Fruit fly (Drosophila melanogaster): ENCODE results near the gene Ance.
A peak's percentile ranks its signal among the peaks of the same experiment; 100 is the strongest.

Gene Ance

DNA sequence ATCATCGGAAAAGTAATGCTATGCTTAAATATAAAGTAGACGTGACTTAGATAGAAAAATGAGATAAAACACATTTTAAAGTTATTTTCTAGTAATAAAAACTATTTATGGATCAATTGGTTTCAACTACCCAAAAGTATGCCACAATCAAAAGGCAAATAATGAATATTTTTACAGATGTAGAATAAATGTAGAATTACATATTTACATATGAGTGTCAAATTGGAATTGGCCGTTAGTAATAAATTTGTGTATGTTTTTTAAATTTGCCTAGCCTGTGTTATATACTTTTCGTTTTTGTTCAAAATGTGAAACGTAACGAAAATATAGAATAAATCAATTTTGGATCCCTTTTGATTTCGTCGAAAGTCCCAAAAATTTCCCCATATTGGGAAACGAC, 6.3 kb downstream of the Ance start, which contains the start of gene Acyp:
Gene Acyp, plus strand, starts transcription at position 301 of the 400 bp plus-strand sequence.
- TF ChIP-seq CG11617 (GFP tag; optimal IDR thresholded peaks at IDR 0.05) (no peak), bab1 (GFP tag; optimal IDR thresholded peaks at IDR 0.05) (no peak), tj (GFP tag; optimal IDR thresholded peaks at IDR 0.05) (no peak), Hr96 (GFP tag; optimal IDR thresholded peaks at IDR 0.05) (no peak), kay (GFP tag; ENCODE audit: borderline replicate concordance) (no peak), toe (GFP tag; optimal IDR thresholded peaks at IDR 0.05) (no peak), ovo (GFP tag; optimal IDR thresholded peaks at IDR 0.05) (no peak), Crg-1 (GFP tag; optimal IDR thresholded peaks at IDR 0.05) (no peak), cic (GFP tag; optimal IDR thresholded peaks at IDR 0.05) (no peak), CG14711 (tag; optimal IDR thresholded peaks at IDR 0.05) (no peak), pad (GFP tag; optimal IDR thresholded peaks at IDR 0.05) (no peak), CG1620 (GFP tag; optimal IDR thresholded peaks at IDR 0.05) (no peak)

DNA sequence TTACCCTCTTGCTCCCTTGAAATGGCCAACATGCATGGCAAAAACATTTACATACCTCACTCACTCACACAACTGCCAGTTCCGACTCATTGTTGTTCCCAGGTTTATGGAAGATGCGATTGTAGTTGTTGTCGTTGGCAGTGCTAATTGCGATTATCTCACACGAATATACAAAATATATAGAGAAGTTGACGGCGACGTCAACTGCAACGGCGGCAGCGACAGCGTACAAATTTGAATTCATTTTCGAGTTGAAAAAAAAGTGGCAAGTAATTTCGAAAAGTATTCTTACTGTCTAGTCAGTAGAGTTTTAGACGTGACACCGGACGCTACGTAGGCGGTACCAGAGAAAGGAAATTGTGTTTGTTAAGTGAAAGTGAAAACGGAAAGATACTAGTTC, 9.0 kb downstream of the Ance start, which contains the start of gene Ance-3:
Gene Ance-3, plus strand, starts transcription at position 301 of the 400 bp plus-strand sequence.
- no peak for TF ChIP-seq Hr96 (GFP tag; optimal IDR thresholded peaks at IDR 0.05)
- no peak for TF ChIP-seq CG33017 (tag; optimal IDR thresholded peaks at IDR 0.05)
- TF ChIP-seq cic (GFP tag; optimal IDR thresholded peaks at IDR 0.05) = no peak
- no peak for TF ChIP-seq bab1 (GFP tag; optimal IDR thresholded peaks at IDR 0.05)
- no peak for TF ChIP-seq CG7045 (GFP tag; optimal IDR thresholded peaks at IDR 0.05)
- TF ChIP-seq ovo (GFP tag; optimal IDR thresholded peaks at IDR 0.05) = no peak
- no peak for TF ChIP-seq CG14711 (tag; optimal IDR thresholded peaks at IDR 0.05)
- no peak for TF ChIP-seq CG7101 (tag; optimal IDR thresholded peaks at IDR 0.05)
- no peak for TF ChIP-seq CG1620 (GFP tag; optimal IDR thresholded peaks at IDR 0.05)
- TF ChIP-seq toe (GFP tag; optimal IDR thresholded peaks at IDR 0.05) = no peak
- no peak for TF ChIP-seq CG11617 (GFP tag; optimal IDR thresholded peaks at IDR 0.05)
- no peak for TF ChIP-seq CG5204 (GFP tag; optimal IDR thresholded peaks at IDR 0.05)
- no peak for TF ChIP-seq Mnt (GFP tag; optimal IDR thresholded peaks at IDR 0.05)

DNA sequence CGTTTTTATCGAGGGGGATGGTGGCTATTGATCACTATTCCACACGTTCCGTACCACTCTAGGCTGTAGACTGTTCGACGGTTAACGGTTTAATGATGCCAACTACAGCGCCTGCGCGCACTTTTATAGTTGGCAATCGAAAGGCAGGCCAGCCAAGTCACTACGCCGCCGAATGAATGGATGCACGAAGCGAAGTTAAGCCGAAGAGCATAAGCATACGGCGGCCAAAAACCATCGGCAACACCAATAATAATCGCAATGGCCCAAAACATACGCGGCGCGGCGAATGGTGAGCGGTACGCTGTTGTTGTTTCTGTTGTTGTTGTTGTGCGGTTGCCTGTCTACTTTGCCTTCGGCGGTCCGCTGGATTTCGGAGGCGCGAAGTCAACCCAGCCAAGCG, 18.0 kb downstream of the Ance start, which contains the start of gene Vajk1:
Gene Vajk1, minus strand, starts transcription at position 101 of the 400 bp plus-strand sequence.
- no peak for TF ChIP-seq kay (GFP tag; ENCODE audit: borderline replicate concordance)

DNA sequence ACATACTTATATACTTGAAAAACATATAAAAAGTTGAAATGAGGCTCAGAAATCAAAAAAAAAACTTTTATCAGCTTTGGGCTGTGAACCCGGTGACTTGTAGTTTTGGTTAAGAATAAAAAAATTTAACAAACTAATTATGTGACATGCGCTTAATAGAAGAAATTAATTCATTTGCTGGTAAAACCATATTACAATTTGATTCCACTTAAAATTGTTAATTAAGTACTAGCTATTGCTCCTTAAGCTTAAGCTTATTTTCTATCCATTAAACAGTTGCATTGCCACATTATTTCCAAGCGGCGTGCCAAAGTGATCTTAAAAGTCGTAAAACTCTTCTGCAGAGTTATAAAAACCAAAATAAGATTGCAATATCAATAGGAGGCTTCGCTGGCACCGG, 18.5 kb downstream of the Ance start:
- TF ChIP-seq kay (GFP tag; ENCODE audit: borderline replicate concordance) (no peak), CG33017 (tag; optimal IDR thresholded peaks at IDR 0.05) (no peak), cic (GFP tag; optimal IDR thresholded peaks at IDR 0.05) (no peak), tj (GFP tag; optimal IDR thresholded peaks at IDR 0.05) (no peak), CG7045 (GFP tag; optimal IDR thresholded peaks at IDR 0.05) (no peak), Mnt (GFP tag; optimal IDR thresholded peaks at IDR 0.05) (no peak), CG12768 (GFP tag; optimal IDR thresholded peaks at IDR 0.05) (no peak), ovo (GFP tag; optimal IDR thresholded peaks at IDR 0.05) (no peak), Crg-1 (GFP tag; optimal IDR thresholded peaks at IDR 0.05) (no peak), CG1620 (GFP tag; optimal IDR thresholded peaks at IDR 0.05) (no peak), CG7101 (tag; optimal IDR thresholded peaks at IDR 0.05) (no peak), CG14711 (tag; optimal IDR thresholded peaks at IDR 0.05) (no peak), CG5204 (GFP tag; optimal IDR thresholded peaks at IDR 0.05) (no peak)

DNA sequence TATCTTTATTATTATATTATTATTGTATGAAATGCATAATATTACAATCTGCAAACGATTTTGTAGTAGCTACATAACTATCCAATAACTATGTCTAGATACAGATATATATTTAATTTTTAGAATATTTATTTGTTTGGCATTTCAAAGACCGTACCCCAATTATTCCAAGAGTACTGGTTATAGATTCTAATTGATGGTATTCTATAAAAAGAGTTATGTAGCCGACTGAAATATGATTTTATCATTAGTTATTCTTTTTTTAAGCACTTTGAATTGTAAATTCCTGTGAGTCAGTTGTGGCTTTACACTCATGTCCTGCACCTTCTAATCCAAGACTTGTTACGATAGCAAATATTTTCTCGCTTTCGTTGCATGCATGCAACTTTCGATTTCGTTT, 20.3 kb downstream of the Ance start:
- TF ChIP-seq kay (GFP tag; ENCODE audit: borderline replicate concordance) = no peak
- TF ChIP-seq Crg-1 (GFP tag; optimal IDR thresholded peaks at IDR 0.05) = no peak
- no peak for TF ChIP-seq toe (GFP tag; optimal IDR thresholded peaks at IDR 0.05)
- TF ChIP-seq CG12768 (GFP tag; optimal IDR thresholded peaks at IDR 0.05) = no peak
- TF ChIP-seq bab1 (GFP tag; optimal IDR thresholded peaks at IDR 0.05) = no peak
- no peak for TF ChIP-seq CG11617 (GFP tag; optimal IDR thresholded peaks at IDR 0.05)
- TF ChIP-seq CG7101 (tag; optimal IDR thresholded peaks at IDR 0.05) = no peak
- no peak for TF ChIP-seq pad (GFP tag; optimal IDR thresholded peaks at IDR 0.05)
- no peak for TF ChIP-seq ovo (GFP tag; optimal IDR thresholded peaks at IDR 0.05)
- TF ChIP-seq cic (GFP tag; optimal IDR thresholded peaks at IDR 0.05) = no peak

DNA sequence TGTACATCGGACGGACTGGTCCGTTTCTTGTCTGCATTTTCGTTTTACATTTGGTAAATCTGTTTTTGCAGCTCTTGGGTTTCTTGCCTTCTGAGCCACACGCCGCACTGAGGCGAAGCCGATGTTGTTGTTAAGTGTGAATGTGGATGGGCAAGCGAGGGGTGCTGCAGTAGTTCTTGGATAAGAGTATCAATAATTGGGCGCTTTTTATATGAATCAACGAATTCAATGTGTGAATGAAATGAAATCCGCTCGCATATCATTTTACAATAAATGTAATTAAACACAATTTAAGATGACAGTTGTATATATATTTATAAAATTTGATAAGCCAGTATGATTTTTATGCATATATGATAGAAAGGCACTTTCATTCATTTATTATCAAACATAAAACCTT, 23.0 kb downstream of the Ance start:
- TF ChIP-seq Crg-1 (GFP tag; optimal IDR thresholded peaks at IDR 0.05) = no peak
- TF ChIP-seq CG1620 (GFP tag; optimal IDR thresholded peaks at IDR 0.05) = no peak
- TF ChIP-seq cnc (optimal IDR thresholded peaks at IDR 0.05) = no peak
- no peak for TF ChIP-seq CG7101 (tag; optimal IDR thresholded peaks at IDR 0.05)

- peak; percentile 6 for TF ChIP-seq CG7101 (tag; optimal IDR thresholded peaks at IDR 0.05)
- TF ChIP-seq Hr96 (GFP tag; optimal IDR thresholded peaks at IDR 0.05) = no peak
- peak; percentile 16 for TF ChIP-seq CG14711 (tag; optimal IDR thresholded peaks at IDR 0.05)
- TF ChIP-seq bab1 (GFP tag; optimal IDR thresholded peaks at IDR 0.05) = no peak
- TF ChIP-seq cic (GFP tag; optimal IDR thresholded peaks at IDR 0.05) = no peak
- TF ChIP-seq CG12768 (GFP tag; optimal IDR thresholded peaks at IDR 0.05) = no peak
- peak; percentile 23 for TF ChIP-seq CG33017 (tag; optimal IDR thresholded peaks at IDR 0.05)
- no peak for TF ChIP-seq kay (GFP tag; ENCODE audit: borderline replicate concordance)
- no peak for TF ChIP-seq CG5204 (GFP tag; optimal IDR thresholded peaks at IDR 0.05)
- TF ChIP-seq pad (GFP tag; optimal IDR thresholded peaks at IDR 0.05) = no peak
- no peak for TF ChIP-seq Clk (GFP tag; optimal IDR thresholded peaks at IDR 0.05)
- TF ChIP-seq Mnt (GFP tag; optimal IDR thresholded peaks at IDR 0.05) = no peak
These were observed 25.9 kb downstream of the Ance start, which contains the start of gene CG42711 for dm6 chr2L:13931318-13931717. TSS of gene CG42711 (minus strand) at chr2L:13931362.

Data from whole organism, adult.